Worm (Caenorhabditis elegans) whole organism, L1 larva: ENCODE measurements around the gene ztf-20.

Experiments used
- C04F5.9 ChIP-seq: sonication (generic microtip); optimal IDR thresholded peaks from 2 replicates; lab custom pipeline; 2016; ENCODE audit warnings: missing genetic modification characterization, missing compliant biosample characterization
- aly-2 ChIP-seq: fragments of 150-350 bp; optimal IDR thresholded peaks from 2 replicates; lab custom pipeline; 2014; ENCODE audit warnings: missing biosample characterization, missing genetic modification characterization
- blmp-1 ChIP-seq: fragments of 150-350 bp; optimal IDR thresholded peaks from 2 replicates; lab custom pipeline; 2014; ENCODE audit warnings: missing biosample characterization, missing genetic modification characterization
- ceh-8 ChIP-seq: fragments of 200-800 bp; sonication (Bioruptor generic); optimal IDR thresholded peaks from 2 replicates; lab custom pipeline; 2018; ENCODE audit warnings: mild to moderate bottlenecking, missing genetic modification characterization, moderate library complexity, missing compliant biosample characterization
- ceh-82 ChIP-seq, 3 experiments: fragments of 150-350 bp in 1 of 3; sonication (generic microtip) in 2 of 3; optimal IDR thresholded peaks; 2 replicates each; lab custom pipeline; 2014 to 2017; ENCODE audit warnings: missing biosample characterization in 3 of 3, missing genetic modification characterization in 3 of 3
- ceh-90 ChIP-seq: sonication (generic microtip); optimal IDR thresholded peaks from 2 replicates; lab custom pipeline; 2016; ENCODE audit warnings: missing genetic modification characterization, missing compliant biosample characterization
- dpl-1 ChIP-seq, 3 experiments: fragments of 150-350 bp in 2 of 3; sonication (generic microtip) in 1 of 3; optimal IDR thresholded peaks; 2 replicates each; lab custom pipeline; 2014 to 2017; ENCODE audit warnings: missing biosample characterization in 3 of 3, missing genetic modification characterization in 3 of 3, missing genetic modification reagents in 3 of 3
- dsc-1 ChIP-seq: sonication (generic microtip); optimal IDR thresholded peaks from 2 replicates; lab custom pipeline; 2016; ENCODE audit warnings: mild to moderate bottlenecking, missing genetic modification characterization, missing compliant biosample characterization
- efl-1 ChIP-seq, 4 experiments: fragments of 150-350 bp; optimal IDR thresholded peaks in 3 of 4; peaks in 1 of 4; 1 replicate in 1 of 4; 2 replicates in 3 of 4; lab custom pipeline; 2014; ENCODE audit warnings: missing biosample characterization in 2 of 4, missing genetic modification characterization in 2 of 4, missing genetic modification reagents in 2 of 4
- elt-2 ChIP-seq: sonication (generic microtip); optimal IDR thresholded peaks from 2 replicates; lab custom pipeline; 2016; ENCODE audit warnings: missing genetic modification characterization, mild to moderate bottlenecking, inconsistent platforms, missing compliant biosample characterization, missing genetic modification reagents
- elt-3 ChIP-seq, 6 experiments: fragments of 150-350 bp in 1 of 6; sonication (generic microtip); optimal IDR thresholded peaks; 2 replicates each; lab custom pipeline; 2017 to 2018; ENCODE audit warnings: missing biosample characterization in 6 of 6, missing genetic modification characterization in 6 of 6, inconsistent platforms in 1 of 6
- fkh-10 ChIP-seq: sonication (generic microtip); optimal IDR thresholded peaks from 2 replicates; lab custom pipeline; 2017; ENCODE audit warnings: missing biosample characterization, missing genetic modification reagents, missing genetic modification characterization
- fkh-4 ChIP-seq: sonication (generic microtip); optimal IDR thresholded peaks from 2 replicates; lab custom pipeline; 2016; ENCODE audit warnings: missing compliant biosample characterization, missing genetic modification characterization, borderline replicate concordance
- fos-1 ChIP-seq: fragments of 150-350 bp; optimal IDR thresholded peaks from 2 replicates; lab custom pipeline; 2014; ENCODE audit warnings: missing biosample characterization, missing genetic modification characterization
- grh-1 ChIP-seq: fragments of 200-800 bp; sonication (Bioruptor generic); IDR thresholded peaks from 2 replicates; pipeline ENCODE4 v1.3.6; 2022; ENCODE audit warnings: missing genetic modification reagents, missing genetic modification characterization, missing compliant biosample characterization
- hlh-4 ChIP-seq: sonication (generic microtip); optimal IDR thresholded peaks from 2 replicates; lab custom pipeline; 2016; ENCODE audit warnings: mild to moderate bottlenecking, missing genetic modification characterization, missing compliant biosample characterization
- isw-1 ChIP-seq: fragments of 200-800 bp; sonication (Bioruptor generic); IDR thresholded peaks from 2 replicates; pipeline ENCODE4 v1.3.6; 2022; ENCODE audit warnings: missing genetic modification characterization, missing compliant biosample characterization
- lin-13 ChIP-seq: fragments of 150-350 bp; optimal IDR thresholded peaks from 2 replicates; lab custom pipeline; 2014; ENCODE audit warnings: missing biosample characterization, missing genetic modification reagents, missing genetic modification characterization
- lin-14 ChIP-seq: fragments of 200-800 bp; sonication (Bioruptor generic); optimal IDR thresholded peaks from 2 replicates; lab custom pipeline; 2018; ENCODE audit warnings: mild to moderate bottlenecking, missing genetic modification characterization, moderate library complexity, missing compliant biosample characterization
- lin-35 ChIP-seq, 2 experiments: fragments of 150-350 bp; optimal IDR thresholded peaks; 2 replicates each; lab custom pipeline; 2014; ENCODE audit warnings: missing biosample characterization in 2 of 2, missing genetic modification characterization in 2 of 2, missing genetic modification reagents in 2 of 2
- lin-39 ChIP-seq: fragments of 150-350 bp; optimal IDR thresholded peaks from 2 replicates; lab custom pipeline; 2014; ENCODE audit warnings: missing biosample characterization, missing genetic modification reagents, missing genetic modification characterization
- lsy-2 ChIP-seq, 2 experiments: fragments of 150-350 bp; optimal IDR thresholded peaks; 2 replicates each; lab custom pipeline; 2014; ENCODE audit warnings: missing biosample characterization in 2 of 2, missing genetic modification characterization in 2 of 2
- mef-2 ChIP-seq: fragments of 150-350 bp; optimal IDR thresholded peaks from 2 replicates; lab custom pipeline; 2014; ENCODE audit warnings: missing biosample characterization, missing genetic modification characterization
- nhr-12 ChIP-seq: sonication (generic microtip); optimal IDR thresholded peaks from 2 replicates; lab custom pipeline; 2017; ENCODE audit warnings: missing biosample characterization, missing genetic modification characterization
- nhr-19 ChIP-seq: fragments of 200-800 bp; sonication (Bioruptor generic); conservative IDR thresholded peaks from 2 replicates; pipeline ENCODE4 v1.3.6; 2022; ENCODE audit warnings: missing genetic modification characterization, missing compliant biosample characterization
- nhr-47 ChIP-seq: sonication (generic microtip); optimal IDR thresholded peaks from 2 replicates; lab custom pipeline; 2016; ENCODE audit warnings: mild to moderate bottlenecking, missing genetic modification characterization, moderate library complexity, missing compliant biosample characterization
- nhr-71 ChIP-seq: sonication (generic microtip); optimal IDR thresholded peaks from 2 replicates; lab custom pipeline; 2016; ENCODE audit warnings: mild to moderate bottlenecking, missing genetic modification characterization, moderate library complexity, missing compliant biosample characterization
- nhr-76 ChIP-seq: sonication (generic microtip); optimal IDR thresholded peaks from 2 replicates; lab custom pipeline; 2017; ENCODE audit warnings: missing biosample characterization, missing genetic modification characterization
- nhr-77 ChIP-seq: fragments of 150-350 bp; optimal IDR thresholded peaks from 2 replicates; lab custom pipeline; 2014; ENCODE audit warnings: missing biosample characterization, missing genetic modification characterization
- nhr-85 ChIP-seq: sonication (generic microtip); peaks from one replicate; lab custom pipeline; 2016; ENCODE audit warnings: missing genetic modification characterization, inconsistent platforms, missing compliant biosample characterization
- nhr-90 ChIP-seq: sonication (generic microtip); optimal IDR thresholded peaks from 2 replicates; lab custom pipeline; 2016; ENCODE audit warnings: mild to moderate bottlenecking, missing genetic modification characterization, missing compliant biosample characterization; ENCODE audit not compliant: poor library complexity
- pag-3 ChIP-seq: sonication (generic microtip); optimal IDR thresholded peaks from 2 replicates; lab custom pipeline; 2017; ENCODE audit warnings: missing genetic modification characterization, mild to moderate bottlenecking, missing compliant biosample characterization, antibody characterized with exemption, borderline replicate concordance; ENCODE audit not compliant: insufficient read depth
- pqm-1 ChIP-seq: sonication (generic microtip); optimal IDR thresholded peaks from 3 replicates; lab custom pipeline; 2017; ENCODE audit warnings: missing biosample characterization, missing genetic modification characterization
- rnt-1 ChIP-seq: sonication (generic microtip); optimal IDR thresholded peaks from 2 replicates; lab custom pipeline; 2016; ENCODE audit warnings: mild to moderate bottlenecking, missing genetic modification characterization, moderate library complexity, missing compliant biosample characterization
- skn-1 ChIP-seq: fragments of 150-350 bp; optimal IDR thresholded peaks from 2 replicates; lab custom pipeline; 2014; ENCODE audit warnings: missing biosample characterization, missing genetic modification characterization
- snpc-4 ChIP-seq: fragments of 150-350 bp; optimal IDR thresholded peaks from 2 replicates; lab custom pipeline; 2014; ENCODE audit warnings: missing biosample characterization, missing genetic modification characterization
- snu-23 ChIP-seq: sonication (generic microtip); optimal IDR thresholded peaks from 2 replicates; lab custom pipeline; 2016; ENCODE audit warnings: missing genetic modification characterization, missing compliant biosample characterization
- sox-4 ChIP-seq: sonication (generic microtip); optimal IDR thresholded peaks from 2 replicates; lab custom pipeline; 2016; ENCODE audit warnings: missing genetic modification characterization, missing compliant biosample characterization
- sptf-1 ChIP-seq: fragments of 150-350 bp; optimal IDR thresholded peaks from 2 replicates; lab custom pipeline; 2014; ENCODE audit warnings: missing biosample characterization, missing genetic modification characterization
- swsn-7 ChIP-seq: sonication (generic microtip); optimal IDR thresholded peaks from 2 replicates; lab custom pipeline; 2016; ENCODE audit warnings: missing genetic modification characterization, missing compliant biosample characterization
- unc-30 ChIP-seq: sonication (generic microtip); optimal IDR thresholded peaks from 2 replicates; lab custom pipeline; 2017; ENCODE audit warnings: missing biosample characterization, missing genetic modification characterization
- unc-86 ChIP-seq: sonication (generic microtip); optimal IDR thresholded peaks from 2 replicates; lab custom pipeline; 2016; ENCODE audit warnings: missing genetic modification characterization, missing compliant biosample characterization
- unc-98 ChIP-seq: fragments of 200-800 bp; sonication (Bioruptor generic); IDR thresholded peaks from 2 replicates; pipeline ENCODE4 v1.3.6; 2022; ENCODE audit warnings: missing genetic modification characterization, missing compliant biosample characterization
- xbp-1 ChIP-seq: sonication (generic microtip); optimal IDR thresholded peaks from 2 replicates; lab custom pipeline; 2016; ENCODE audit warnings: missing genetic modification characterization, missing compliant biosample characterization
- zag-1 ChIP-seq: fragments of 150-350 bp; optimal IDR thresholded peaks from 2 replicates; lab custom pipeline; 2014; ENCODE audit warnings: missing biosample characterization, missing genetic modification characterization
- ztf-11 ChIP-seq, 2 experiments: sonication (generic microtip); optimal IDR thresholded peaks; 2 replicates each; lab custom pipeline; 2016 to 2017; ENCODE audit warnings: missing genetic modification characterization in 2 of 2, missing biosample characterization in 1 of 2, missing compliant biosample characterization in 1 of 2
- ztf-4 ChIP-seq: fragments of 150-350 bp; optimal IDR thresholded peaks from 2 replicates; lab custom pipeline; 2014; ENCODE audit warnings: missing biosample characterization, missing genetic modification characterization

Gene ztf-20

DNA sequence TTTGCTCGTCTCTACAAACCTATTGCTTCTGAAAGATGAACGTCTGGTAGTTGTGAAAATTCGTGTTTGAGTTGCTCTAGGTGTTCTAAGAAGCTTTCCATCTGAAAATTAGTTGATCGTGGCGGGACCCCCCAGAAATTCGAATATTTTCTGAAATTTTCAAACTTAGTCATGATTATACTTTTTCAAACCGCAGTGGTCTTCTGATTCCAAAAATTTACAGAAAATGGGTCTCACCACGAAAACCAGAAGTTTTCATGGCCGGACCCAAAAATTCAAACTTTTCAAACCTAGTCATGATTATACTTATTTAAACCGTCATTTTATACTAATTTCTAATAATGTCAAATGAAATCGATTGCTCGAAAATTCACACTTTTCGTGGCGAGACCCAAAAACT, at the start of gene ztf-20:
Gene ztf-20 (minus strand): TSS at position 101 of the 400 bp plus-strand sequence.
- TF ChIP-seq nhr-85 (tag; lab: Kevin White, UChicago) (no peak), unc-30 (tag; lab: Kevin White, UChicago) (no peak), hlh-4 (tag; lab: Kevin White, UChicago) (no peak), dsc-1 (tag; lab: Kevin White, UChicago) (no peak), snu-23 (GFP tag; lab: Kevin White, UChicago) (no peak), isw-1 (GFP tag; lab: Robert Waterston, UW) (no peak), snpc-4 (tag; lab: Kevin White, UChicago) (no peak), rnt-1 (tag; lab: Kevin White, UChicago) (no peak), xbp-1 (tag; lab: Kevin White, UChicago) (no peak), pag-3 (tag; lab: Kevin White, UChicago) (no peak), ztf-11 (tag; optimal IDR thresholded peaks at IDR 0.05; lab: Kevin White, UChicago) (no peak), nhr-12 (tag; lab: Kevin White, UChicago) (no peak), blmp-1 (tag; lab: Kevin White, UChicago) (no peak), fos-1 (tag; lab: Kevin White, UChicago) (no peak), fkh-10 (no peak), efl-1 (optimal IDR thresholded peaks at IDR 0.05; lab: Kevin White, UChicago) (no peak), efl-1 (GFP tag; optimal IDR thresholded peaks at IDR 0.05 in 1 of 2; lab: Kevin White, UChicago) (no peak), sox-4 (tag; lab: Kevin White, UChicago) (no peak), pqm-1 (tag; lab: Kevin White, UChicago) (no peak), lin-14 (no peak), sptf-1 (no peak)

DNA sequence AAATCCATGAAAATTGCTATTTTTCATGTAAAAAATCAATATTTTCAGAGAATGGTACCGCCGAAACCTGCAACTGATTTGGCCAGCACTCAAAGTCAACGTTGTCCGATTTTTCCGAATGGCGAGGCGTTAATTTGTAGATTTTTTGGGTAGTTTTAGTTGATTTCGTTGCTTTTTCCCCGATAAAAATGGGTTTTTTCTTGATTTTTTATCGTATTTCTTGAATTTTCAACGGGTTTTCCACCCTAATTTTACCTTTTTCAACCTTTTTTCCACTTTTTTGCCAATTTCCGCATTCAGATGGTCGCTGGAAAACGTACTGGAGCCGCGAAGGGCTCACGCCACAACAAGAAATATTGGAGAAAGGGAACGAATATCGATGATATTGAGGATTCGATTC, 41.7 kb upstream of the ztf-20 start, which contains the start of gene Y39B6A.33:
Gene Y39B6A.33 (plus strand): TSS at position 301 of the 400 bp plus-strand sequence.
- TF ChIP-seq lin-39 = no peak
- TF ChIP-seq ceh-82 (tag; optimal IDR thresholded peaks at IDR 0.05; lab: Kevin White, UChicago) = no peak
- TF ChIP-seq mef-2 = no peak
- TF ChIP-seq zag-1 = no peak

DNA sequence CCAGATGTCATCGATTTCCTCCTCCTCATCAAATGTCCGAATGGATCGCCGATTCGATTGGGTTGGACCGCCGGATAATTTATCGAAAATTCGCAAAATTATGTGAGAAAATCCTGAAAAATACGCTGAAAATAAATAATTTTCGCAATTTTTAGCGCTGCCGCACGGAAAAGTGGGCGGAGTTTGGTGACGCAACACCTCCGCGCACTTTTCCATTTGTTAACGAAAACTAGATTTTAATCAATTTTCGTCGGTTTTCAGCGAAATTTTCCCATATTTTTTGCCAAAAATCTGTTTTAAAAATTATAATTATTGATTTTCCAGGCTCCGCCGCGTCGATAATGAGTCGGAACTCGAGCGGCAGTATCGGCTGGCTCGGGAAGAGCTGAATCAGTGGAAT, 41.0 kb upstream of the ztf-20 start, which contains the start of gene Y39B6A.34:
Gene Y39B6A.34 (plus strand): TSS at position 3 of the 400 bp plus-strand sequence.
- TF ChIP-seq lin-13 (GFP tag; lab: Kevin White, UChicago) (no peak), ztf-4 (tag; lab: Kevin White, UChicago) (peak; percentile 33), nhr-90 (tag; lab: Kevin White, UChicago) (no peak), nhr-19 (GFP tag; lab: Robert Waterston, UW) (peak; percentile 52), lin-35 (GFP tag; optimal IDR thresholded peaks at IDR 0.05; lab: Kevin White, UChicago) (peak in 1 of 2 experiments; percentile 30), snu-23 (GFP tag; lab: Kevin White, UChicago) (peak; percentile 38), dsc-1 (tag; lab: Kevin White, UChicago) (peak; percentile 23), ceh-82 (tag; optimal IDR thresholded peaks at IDR 0.05; lab: Kevin White, UChicago) (peak in 1 of 3 experiments; percentile 46), elt-2 (tag; lab: Kevin White, UChicago) (peak; percentile 12), swsn-7 (peak; percentile 36), ceh-90 (tag; lab: Kevin White, UChicago) (no peak), unc-86 (no peak), dpl-1 (GFP tag; optimal IDR thresholded peaks at IDR 0.05; lab: Kevin White, UChicago) (peak in 2 of 3 experiments; percentile 11 to 32), skn-1 (tag; lab: Kevin White, UChicago) (peak; percentile 14), nhr-12 (tag; lab: Kevin White, UChicago) (no peak), C04F5.9 (tag; lab: Kevin White, UChicago) (no peak), nhr-77 (tag; lab: Kevin White, UChicago) (no peak), unc-98 (no peak), snpc-4 (tag; lab: Kevin White, UChicago) (no peak), lsy-2 (tag; optimal IDR thresholded peaks at IDR 0.05; lab: Kevin White, UChicago) (peak; percentile 11 to 48), fkh-4 (no peak), nhr-47 (tag; lab: Kevin White, UChicago) (no peak), lin-14 (no peak), fkh-10 (no peak), ceh-8 (GFP tag; lab: Kevin White, UChicago) (no peak), grh-1 (GFP tag; lab: Robert Waterston, UW) (no peak), nhr-71 (tag; lab: Kevin White, UChicago) (peak; percentile 45), fos-1 (tag; lab: Kevin White, UChicago) (no peak), rnt-1 (tag; lab: Kevin White, UChicago) (no peak), aly-2 (tag; lab: Kevin White, UChicago) (no peak), unc-30 (tag; lab: Kevin White, UChicago) (no peak), efl-1 (optimal IDR thresholded peaks at IDR 0.05; lab: Kevin White, UChicago) (peak; percentile 2 to 40), efl-1 (GFP tag; optimal IDR thresholded peaks at IDR 0.05 in 1 of 2; lab: Kevin White, UChicago) (peak; percentile 31 to 76), isw-1 (GFP tag; lab: Robert Waterston, UW) (no peak), elt-3 (tag; optimal IDR thresholded peaks at IDR 0.05; lab: Kevin White, UChicago) (no peak), mef-2 (no peak), nhr-76 (tag; lab: Kevin White, UChicago) (no peak)
